Fruit fly (Drosophila melanogaster) whole organism, embryonic: ENCODE data around the gene CG13404.

Experiments
- ATbp ChIP-seq: fragments of 200-800 bp; sonication (Bioruptor generic); optimal IDR thresholded peaks from 2 replicates; lab custom pipeline; 2017; ENCODE audit warnings: missing biosample characterization, mild to moderate bottlenecking, missing genetic modification characterization, missing genetic modification reagents
- Aef1 ChIP-seq: fragments of 200-800 bp; sonication (Bioruptor generic); IDR thresholded peaks from 3 replicates; pipeline ENCODE4 v1.3.6; 2022; ENCODE audit warnings: missing biosample characterization, missing genetic modification characterization
- CG10209 ChIP-seq: fragments of 200-800 bp; sonication (Bioruptor generic); optimal IDR thresholded peaks from 3 replicates; lab custom pipeline; 2017; ENCODE audit warnings: missing biosample characterization, mild to moderate bottlenecking, missing genetic modification characterization, missing genetic modification reagents
- CG10267 ChIP-seq: fragments of 200-800 bp; sonication (Bioruptor generic); optimal IDR thresholded peaks from 2 replicates; lab custom pipeline; 2018; ENCODE audit warnings: missing biosample characterization, mild to moderate bottlenecking, missing genetic modification characterization, moderate library complexity
- CG11696 ChIP-seq: fragments of 200-800 bp; sonication (Bioruptor generic); IDR thresholded peaks from 2 replicates; pipeline ENCODE4 v1.3.6; 2022; ENCODE audit warnings: missing biosample characterization, missing genetic modification characterization
- CG12236 ChIP-seq: fragments of 200-800 bp; sonication (Bioruptor generic); optimal IDR thresholded peaks from 2 replicates; lab custom pipeline; 2016; ENCODE audit warnings: missing biosample characterization, missing genetic modification characterization
- CG12659 ChIP-seq: fragments of 200-800 bp; sonication (Bioruptor generic); optimal IDR thresholded peaks from 3 replicates; lab custom pipeline; 2017; ENCODE audit warnings: mild to moderate bottlenecking, missing biosample characterization, missing genetic modification reagents, missing genetic modification characterization
- CG12744 ChIP-seq: fragments of 200-800 bp; sonication (Bioruptor generic); optimal IDR thresholded peaks from 2 replicates; lab custom pipeline; 2016; ENCODE audit warnings: missing biosample characterization, missing genetic modification characterization
- CG15601 ChIP-seq: fragments of 200-800 bp; sonication (Bioruptor generic); optimal IDR thresholded peaks from 3 replicates; lab custom pipeline; 2019; ENCODE audit warnings: missing biosample characterization, mild to moderate bottlenecking, missing genetic modification characterization, moderate library complexity
- CG1647 ChIP-seq: fragments of 200-800 bp; sonication (Bioruptor generic); optimal IDR thresholded peaks from 3 replicates; lab custom pipeline; 2016; ENCODE audit warnings: missing biosample characterization, missing genetic modification characterization
- CG2199 ChIP-seq: fragments of 200-800 bp; sonication (Bioruptor generic); IDR thresholded peaks from 3 replicates; pipeline ENCODE4 v1.3.6; 2022; ENCODE audit warnings: missing biosample characterization, missing genetic modification characterization
- CG31441 ChIP-seq: fragments of 200-800 bp; sonication (Bioruptor generic); IDR thresholded peaks from 2 replicates; pipeline ENCODE4 v1.3.6; 2022; ENCODE audit warnings: missing biosample characterization, missing genetic modification characterization
- CG3838 ChIP-seq: fragments of 200-800 bp; sonication (Bioruptor generic); optimal IDR thresholded peaks from 3 replicates; lab custom pipeline; 2016; ENCODE audit warnings: missing biosample characterization, missing genetic modification characterization
- CG42726 ChIP-seq: fragments of 200-800 bp; sonication (Bioruptor generic); IDR thresholded peaks from 2 replicates; pipeline ENCODE4 v1.3.6; 2022; ENCODE audit warnings: missing biosample characterization, missing genetic modification characterization; ENCODE audit not compliant: partially characterized antibody
- CG5180 ChIP-seq: fragments of 200-800 bp; sonication (Bioruptor generic); optimal IDR thresholded peaks from 3 replicates; lab custom pipeline; 2017; ENCODE audit warnings: missing biosample characterization, missing genetic modification characterization, mild to moderate bottlenecking, moderate library complexity, missing genetic modification reagents
- CG8290 ChIP-seq, 3 experiments: fragments of 200-800 bp; sonication (Bioruptor generic); optimal IDR thresholded peaks; 2 replicates each; lab custom pipeline; 2016 to 2019; ENCODE audit warnings: missing biosample characterization in 3 of 3, missing genetic modification characterization in 3 of 3, mild to moderate bottlenecking in 2 of 3, moderate library complexity in 1 of 3
- CG8924 ChIP-seq: fragments of 200-800 bp; optimal IDR thresholded peaks from 3 replicates; lab custom pipeline; 2019; ENCODE audit warnings: missing biosample characterization, mild to moderate bottlenecking, missing genetic modification characterization, moderate library complexity
- CG9215 ChIP-seq: fragments of 200-800 bp; sonication (Bioruptor generic); IDR thresholded peaks from 2 replicates; pipeline ENCODE4 v1.3.6; 2022; ENCODE audit warnings: missing biosample characterization, missing genetic modification characterization
- CG9817 ChIP-seq: fragments of 200-800 bp; sonication (Bioruptor generic); optimal IDR thresholded peaks from 2 replicates; lab custom pipeline; 2018; ENCODE audit warnings: missing biosample characterization, mild to moderate bottlenecking, missing genetic modification characterization, moderate library complexity
- CrebB ChIP-seq: fragments of 200-800 bp; sonication (Bioruptor generic); optimal IDR thresholded peaks from 3 replicates; lab custom pipeline; 2018; ENCODE audit warnings: missing biosample characterization, mild to moderate bottlenecking, missing genetic modification characterization
- Deaf1 ChIP-seq: fragments of 200-800 bp; optimal IDR thresholded peaks from 3 replicates; lab custom pipeline; 2019; ENCODE audit warnings: missing biosample characterization, mild to moderate bottlenecking, missing genetic modification characterization, moderate library complexity
- Dll ChIP-seq: fragments of 200-800 bp; sonication (Bioruptor generic); IDR thresholded peaks from 4 replicates; pipeline ENCODE4 v1.3.6; 2022; ENCODE audit warnings: missing biosample characterization, missing genetic modification characterization; ENCODE audit not compliant: partially characterized antibody
- Eip74EF ChIP-seq, 2 experiments: fragments of 200-800 bp in 1 of 2; fragments of >200 bp in 1 of 2; sonication (Bioruptor generic) in 1 of 2; optimal IDR thresholded peaks; 2 replicates each; lab custom pipeline; 2017 to 2019; ENCODE audit warnings: missing biosample characterization in 2 of 2, missing genetic modification characterization in 2 of 2, mild to moderate bottlenecking in 1 of 2, moderate library complexity in 1 of 2
- Elba2 ChIP-seq: fragments of 200-800 bp; sonication (Bioruptor generic); optimal IDR thresholded peaks from 3 replicates; lab custom pipeline; 2016; ENCODE audit warnings: missing biosample characterization, missing genetic modification characterization
- HmgD ChIP-seq: fragments of 200-800 bp; sonication (Bioruptor generic); optimal IDR thresholded peaks from 3 replicates; lab custom pipeline; 2016; ENCODE audit warnings: missing biosample characterization, missing genetic modification characterization
- Meics ChIP-seq: fragments of 200-800 bp; sonication (Bioruptor generic); optimal IDR thresholded peaks from 2 replicates; lab custom pipeline; 2017; ENCODE audit warnings: missing biosample characterization, mild to moderate bottlenecking, missing genetic modification characterization
- NK7.1 ChIP-seq: fragments of 200-800 bp; sonication (Bioruptor generic); optimal IDR thresholded peaks from 3 replicates; lab custom pipeline; 2016; ENCODE audit warnings: missing biosample characterization, missing genetic modification characterization
- PHDP ChIP-seq: fragments of 200-800 bp; sonication (Bioruptor generic); optimal IDR thresholded peaks from 3 replicates; lab custom pipeline; 2018; ENCODE audit warnings: missing biosample characterization, mild to moderate bottlenecking, missing genetic modification characterization, moderate library complexity
- Rfx ChIP-seq: fragments of 200-800 bp; sonication (Bioruptor generic); IDR thresholded peaks from 2 replicates; pipeline ENCODE4 v1.3.6; 2022; ENCODE audit warnings: missing biosample characterization, missing genetic modification characterization
- Side ChIP-seq: fragments of 200-800 bp; sonication (Bioruptor generic); optimal IDR thresholded peaks from 2 replicates; lab custom pipeline; 2016; ENCODE audit warnings: missing biosample characterization, missing genetic modification characterization
- Ssrp ChIP-seq: fragments of 200-800 bp; sonication (Bioruptor generic); optimal IDR thresholded peaks from 2 replicates; lab custom pipeline; 2018; ENCODE audit warnings: missing biosample characterization, mild to moderate bottlenecking, missing genetic modification characterization, moderate library complexity
- Stat92E ChIP-seq, 3 experiments: fragments of >200 bp in 2 of 3; fragments of 200-800 bp in 1 of 3; sonication (Bioruptor generic) in 1 of 3; optimal IDR thresholded peaks; 2 replicates each; lab custom pipeline; 2017 to 2019; ENCODE audit warnings: missing biosample characterization in 3 of 3, missing genetic modification characterization in 3 of 3, mild to moderate bottlenecking in 1 of 3, moderate library complexity in 1 of 3
- ase ChIP-seq: fragments of 200-800 bp; sonication (Bioruptor generic); IDR thresholded peaks from 3 replicates; pipeline ENCODE4 v1.3.6; 2022; ENCODE audit warnings: missing biosample characterization, missing genetic modification characterization
- eve ChIP-seq, 2 experiments: fragments of >200 bp; optimal IDR thresholded peaks; 2 replicates each; lab custom pipeline; 2017; ENCODE audit warnings: missing biosample characterization in 2 of 2, missing genetic modification characterization in 2 of 2
- fru ChIP-seq: fragments of >200 bp; optimal IDR thresholded peaks from 2 replicates; lab custom pipeline; 2017
- ftz-f1 ChIP-seq: fragments of 200-800 bp; sonication (Bioruptor generic); optimal IDR thresholded peaks from 2 replicates; lab custom pipeline; 2016; ENCODE audit warnings: missing biosample characterization, missing genetic modification characterization
- gfzf ChIP-seq: fragments of 200-800 bp; sonication (Bioruptor generic); optimal IDR thresholded peaks from 2 replicates; lab custom pipeline; 2016; ENCODE audit warnings: missing biosample characterization, mild to moderate bottlenecking, missing genetic modification characterization, moderate library complexity
- grau ChIP-seq: fragments of 200-800 bp; optimal IDR thresholded peaks from 3 replicates; lab custom pipeline; 2019; ENCODE audit warnings: missing biosample characterization, mild to moderate bottlenecking, missing genetic modification characterization, moderate library complexity
- gro ChIP-seq: fragments of 200-800 bp; sonication (Bioruptor generic); optimal IDR thresholded peaks from 2 replicates; lab custom pipeline; 2016; ENCODE audit warnings: missing biosample characterization, missing genetic modification characterization
- gsb ChIP-seq: fragments of 200-800 bp; sonication (Bioruptor generic); IDR thresholded peaks from 2 replicates; pipeline ENCODE4 v1.3.6; 2022; ENCODE audit warnings: missing biosample characterization, missing genetic modification characterization
- lbe ChIP-seq: fragments of 200-800 bp; sonication (Bioruptor generic); optimal IDR thresholded peaks from 2 replicates; lab custom pipeline; 2016; ENCODE audit warnings: missing biosample characterization, mild to moderate bottlenecking, missing genetic modification characterization
- lilli ChIP-seq: fragments of 200-800 bp; sonication (Bioruptor generic); optimal IDR thresholded peaks from 3 replicates; lab custom pipeline; 2016; ENCODE audit warnings: missing biosample characterization, missing genetic modification characterization
- mam ChIP-seq: fragments of 200-800 bp; sonication (Bioruptor generic); optimal IDR thresholded peaks from 3 replicates; lab custom pipeline; 2016; ENCODE audit warnings: missing biosample characterization, missing genetic modification characterization
- pum ChIP-seq: fragments of 200-800 bp; sonication (Bioruptor generic); optimal IDR thresholded peaks from 2 replicates; lab custom pipeline; 2016; ENCODE audit warnings: missing biosample characterization, missing genetic modification characterization
- pzg ChIP-seq: fragments of 200-800 bp; sonication (Bioruptor generic); optimal IDR thresholded peaks from 3 replicates; lab custom pipeline; 2018; ENCODE audit warnings: missing biosample characterization, mild to moderate bottlenecking, missing genetic modification characterization, moderate library complexity
- row ChIP-seq: fragments of 200-800 bp; sonication (Bioruptor generic); IDR thresholded peaks from 3 replicates; pipeline ENCODE4 v1.3.6; 2022; ENCODE audit warnings: missing biosample characterization, missing genetic modification characterization
- run ChIP-seq: fragments of 200-800 bp; sonication (Bioruptor generic); optimal IDR thresholded peaks from 3 replicates; lab custom pipeline; 2018; ENCODE audit warnings: missing biosample characterization, mild to moderate bottlenecking, missing genetic modification characterization
- wdn ChIP-seq: fragments of 200-800 bp; sonication (Bioruptor generic); IDR thresholded peaks from 2 replicates; pipeline ENCODE4 v1.3.6; 2022; ENCODE audit warnings: missing biosample characterization, missing genetic modification characterization
- z ChIP-seq: fragments of 200-800 bp; sonication (Bioruptor generic); IDR thresholded peaks from 3 replicates; pipeline ENCODE4 v1.3.6; 2022; ENCODE audit warnings: missing biosample characterization, missing genetic modification characterization

CG13404 gene

DNA sequence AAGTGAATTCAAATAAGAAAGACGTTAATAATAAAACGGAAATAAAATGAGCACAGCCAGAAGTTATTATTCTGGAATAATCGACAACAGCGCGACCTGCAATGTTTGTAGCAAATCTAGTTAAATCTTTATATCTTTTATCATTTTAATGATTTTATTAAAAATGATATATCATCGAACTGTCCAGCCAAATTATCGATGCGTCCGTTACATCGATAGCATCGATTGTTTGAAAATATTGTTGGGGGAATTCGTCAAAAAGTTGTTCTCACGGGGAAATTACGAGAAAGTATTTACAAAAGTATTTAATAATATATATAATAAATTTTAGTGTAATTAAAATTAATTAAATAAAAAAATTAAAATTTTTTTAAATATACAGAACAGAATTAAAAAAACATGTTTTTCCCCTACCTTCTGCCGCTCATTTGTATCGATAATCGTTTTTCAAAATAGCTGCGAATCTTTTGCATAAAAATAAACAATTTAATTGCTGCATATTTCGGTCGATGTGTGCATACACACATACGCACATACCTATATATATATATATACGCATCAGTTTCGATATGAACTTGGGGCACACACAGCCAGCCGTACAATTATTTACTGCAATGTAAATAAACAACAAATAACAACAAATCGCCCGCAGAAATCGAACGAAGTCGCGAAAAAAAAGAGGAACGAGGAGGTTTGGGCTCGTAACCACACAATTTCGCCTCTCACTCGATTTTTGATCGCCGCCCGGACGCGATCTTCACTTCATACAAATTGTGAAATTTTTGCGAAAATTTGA, 22.9 kb downstream of the CG13404 start, which contains the start of gene CG32599 (continued):
- TF ChIP-seq z (GFP tag; lab: Robert Waterston, UW) (no peak), pum (GFP tag; lab: Kevin White, UChicago) (no peak), CG5180 (GFP tag; lab: Kevin White, UChicago) (no peak), row (GFP tag; lab: Robert Waterston, UW) (peak; percentile 66), Stat92E (GFP tag; optimal IDR thresholded peaks at IDR 0.05; lab: Kevin White, UChicago) (no peak), mam (GFP tag; lab: Kevin White, UChicago) (no peak), Meics (peak; percentile 20), Elba2 (no peak), run (tag; lab: Kevin White, UChicago) (no peak), CG15601 (no peak), CG31441 (GFP tag; lab: Robert Waterston, UW) (peak; percentile 59), Ssrp (tag; lab: Kevin White, UChicago) (peak; percentile 40), CG1647 (GFP tag; lab: Kevin White, UChicago) (no peak), Eip74EF (GFP tag; optimal IDR thresholded peaks at IDR 0.05; lab: Kevin White, UChicago) (no peak), pzg (GFP tag; lab: Kevin White, UChicago) (peak; percentile 23), CG12744 (no peak), HmgD (GFP tag; lab: Kevin White, UChicago) (no peak), Deaf1 (tag; lab: Kevin White, UChicago) (no peak), CG3838 (GFP tag; lab: Kevin White, UChicago) (no peak), ftz-f1 (GFP tag; lab: Kevin White, UChicago) (no peak), Dll (peak; percentile 73; the same call in 3 of the 4 replicates), gro (GFP tag; lab: Kevin White, UChicago) (no peak), fru (no peak), ase (GFP tag; lab: Robert Waterston, UW) (peak; percentile 54; the same call in 1 of the 3 replicates), CG8924 (tag; lab: Kevin White, UChicago) (peak; percentile 51), CG9215 (GFP tag; lab: Robert Waterston, UW) (no peak), PHDP (peak; percentile 36), CG9817 (peak; percentile 4), lbe (GFP tag; lab: Kevin White, UChicago) (no peak), Side (no peak), CG12236 (GFP tag; lab: Kevin White, UChicago) (no peak), CG2199 (no peak), CG42726 (GFP tag; lab: Robert Waterston, UW) (peak; percentile 59; the same call in 1 of the 2 replicates), ATbp (GFP tag; lab: Kevin White, UChicago) (no peak), CG8290 (GFP tag; optimal IDR thresholded peaks at IDR 0.05; lab: Kevin White, UChicago) (no peak), CG8290 (tag; optimal IDR thresholded peaks at IDR 0.05; lab: Kevin White, UChicago) (no peak), wdn (GFP tag; lab: Robert Waterston, UW) (no peak), CG11696 (GFP tag; lab: Robert Waterston, UW) (no peak), eve (GFP tag; optimal IDR thresholded peaks at IDR 0.05; lab: Kevin White, UChicago) (no peak), gfzf (GFP tag; lab: Kevin White, UChicago) (peak; percentile 27), CrebB (tag; lab: Kevin White, UChicago) (no peak), gsb (GFP tag; lab: Robert Waterston, UW) (no peak), grau (tag; lab: Kevin White, UChicago) (peak; percentile 46), lilli (GFP tag; lab: Kevin White, UChicago) (no peak), CG10209 (peak; percentile 16), NK7.1 (GFP tag; lab: Kevin White, UChicago) (no peak), Rfx (GFP tag; lab: Robert Waterston, UW) (peak; percentile 38), Aef1 (0 out of 3 replicates have a peak, but pooled peaks have one; percentile 23), CG12659 (GFP tag; lab: Kevin White, UChicago) (peak; percentile 5), CG10267 (tag; lab: Kevin White, UChicago) (peak; percentile 44)
